Fruit fly (Drosophila melanogaster): ENCODE data around the gene CG42369.

Gene CG42369

dm6 chr2L:6369286-6369685, 27.8 kb downstream of the CG42369 start:
- no peak for TF ChIP-seq CG17801 (GFP tag; optimal IDR thresholded peaks at IDR 0.05; ENCODE audit: partially characterized antibody)

DNA sequence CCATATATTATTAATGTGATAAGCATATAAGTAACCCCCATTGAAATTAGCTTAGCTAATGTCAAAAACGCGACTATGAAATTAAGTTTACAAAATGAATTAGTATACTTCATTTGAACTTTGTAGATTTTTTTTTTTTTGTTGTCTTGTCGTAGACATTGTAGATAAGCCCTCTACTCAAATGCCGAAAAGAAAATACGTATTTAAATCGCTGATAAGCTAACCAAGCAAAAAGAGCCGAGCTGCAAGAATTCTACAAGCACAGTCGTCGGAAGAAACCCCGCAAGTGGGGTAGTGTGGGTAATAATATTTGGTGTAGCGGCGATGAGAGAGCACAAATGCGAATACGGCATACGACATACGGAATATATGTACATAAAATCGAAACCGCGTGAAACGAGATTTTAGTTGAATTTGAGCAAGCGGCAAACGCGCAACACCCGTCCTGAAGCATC, 29.5 kb downstream of the CG42369 start, which contains the start of gene Nepl4:
Nepl4 (plus strand) TSS at position 405 of the 455 bp plus-strand sequence.
- TF ChIP-seq CG17801 (GFP tag; optimal IDR thresholded peaks at IDR 0.05; ENCODE audit: partially characterized antibody), result no peak

dm6 chr2L:6366924-6367323, 30.1 kb downstream of the CG42369 start:
- no peak for TF ChIP-seq CG17801 (GFP tag; optimal IDR thresholded peaks at IDR 0.05; ENCODE audit: partially characterized antibody)

dm6 chr2L:6360059-6360458, 37.0 kb downstream of the CG42369 start:
- TF ChIP-seq CG17801 (GFP tag; optimal IDR thresholded peaks at IDR 0.05; ENCODE audit: partially characterized antibody), result no peak

DNA sequence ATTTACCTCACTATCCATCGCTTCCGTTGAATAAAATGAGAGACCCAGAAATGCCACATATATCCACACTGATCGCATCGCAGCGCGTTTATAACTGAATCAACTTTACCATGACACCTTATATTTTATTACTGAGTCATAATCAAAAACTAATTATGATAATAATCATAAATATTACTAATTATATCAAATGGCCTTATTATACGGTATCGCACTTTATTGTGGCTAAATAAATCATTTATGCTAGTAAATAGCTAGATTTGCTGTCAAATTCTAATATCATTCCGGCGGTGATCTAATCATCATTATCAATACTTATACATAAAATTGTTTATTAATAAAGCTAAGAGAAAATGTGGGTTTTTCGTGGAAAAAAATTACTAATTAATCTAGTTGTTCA, 38.8 kb downstream of the CG42369 start, which contains the start of gene CG9500:
CG9500 (minus strand) TSS at position 101 of the 400 bp plus-strand sequence.
- no peak for TF ChIP-seq CG17801 (GFP tag; optimal IDR thresholded peaks at IDR 0.05; ENCODE audit: partially characterized antibody)

DNA sequence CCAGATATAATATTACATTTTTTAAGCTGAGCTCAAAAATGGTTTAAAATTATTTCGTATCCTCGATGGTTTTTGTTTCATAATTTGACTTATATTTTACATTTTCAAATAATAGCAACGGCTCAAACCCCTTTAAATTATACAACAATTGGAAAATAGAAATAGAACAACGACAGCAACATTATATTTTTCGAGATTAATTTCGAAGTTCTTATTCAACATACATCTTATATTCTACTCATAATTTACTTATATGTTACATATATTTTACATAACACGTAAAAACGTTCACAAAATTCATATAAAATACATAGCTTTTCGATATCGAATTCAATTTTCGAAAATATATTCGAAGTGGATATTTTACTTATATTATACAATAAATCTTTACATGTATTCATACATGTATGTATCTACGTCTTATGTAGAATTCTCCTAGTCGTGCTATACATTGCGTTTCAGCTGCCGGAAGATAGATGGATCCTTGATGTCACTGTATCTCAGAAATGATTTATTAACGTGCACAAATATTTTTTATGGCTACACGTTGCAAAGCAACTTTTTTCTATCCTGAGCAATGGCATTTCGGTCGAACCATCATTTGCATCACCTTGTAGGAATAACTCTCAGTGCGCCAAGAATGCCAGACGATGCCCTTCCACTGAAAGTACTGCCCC, 40.2 kb downstream of the CG42369 start:
- TF ChIP-seq CG17801 (GFP tag; optimal IDR thresholded peaks at IDR 0.05; ENCODE audit: partially characterized antibody), result no peak

dm6 chr2L:6356134-6356533, 40.9 kb downstream of the CG42369 start:
- TF ChIP-seq CG17801 (GFP tag; optimal IDR thresholded peaks at IDR 0.05; ENCODE audit: partially characterized antibody), result no peak

DNA sequence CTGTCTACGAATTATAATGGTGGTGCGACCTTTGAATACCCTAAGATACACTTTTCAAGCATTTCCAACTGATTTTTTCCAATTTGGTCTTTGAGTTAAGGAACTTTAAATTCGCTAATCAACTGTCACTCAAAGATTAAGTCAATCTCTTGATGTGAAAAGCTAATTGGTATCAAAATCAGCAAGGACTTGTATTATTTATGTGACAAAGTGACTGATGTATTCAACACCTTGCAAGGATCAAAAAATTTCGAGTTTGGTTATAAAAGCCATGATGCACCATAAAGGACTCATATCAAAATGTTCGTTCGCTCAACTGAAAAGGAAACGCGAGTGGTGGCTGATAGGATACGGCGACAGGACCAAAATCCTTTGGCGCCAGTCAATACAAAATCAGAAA, 42.4 kb downstream of the CG42369 start, which contains the start of gene ppk14:
ppk14 (plus strand) TSS at position 301 of the 400 bp plus-strand sequence.
- TF ChIP-seq CG17801 (GFP tag; optimal IDR thresholded peaks at IDR 0.05; ENCODE audit: partially characterized antibody), result no peak

DNA sequence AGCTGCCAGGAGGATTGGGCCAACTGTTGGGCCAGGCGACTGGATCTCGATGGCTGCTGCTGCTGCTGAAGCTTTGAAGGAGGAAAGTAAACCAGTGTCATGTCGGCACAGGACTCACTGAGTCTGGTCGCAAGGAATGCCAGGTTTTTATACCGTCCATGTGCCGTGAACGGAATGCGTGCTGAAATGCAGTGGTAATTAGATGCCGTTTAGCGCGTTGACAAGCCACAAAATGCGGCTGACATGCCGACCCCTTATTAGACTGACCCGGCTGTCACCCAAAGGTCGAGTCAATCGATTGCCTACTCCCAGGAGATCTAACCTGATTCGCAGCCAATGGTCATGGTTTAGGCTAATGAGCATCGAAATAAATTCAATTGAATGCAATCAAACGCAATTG, 42.8 kb downstream of the CG42369 start, which contains the start of gene ppk7:
ppk7 (minus strand) TSS at position 101 of the 400 bp plus-strand sequence.
- TF ChIP-seq CG17801 (GFP tag; optimal IDR thresholded peaks at IDR 0.05; ENCODE audit: partially characterized antibody), result no peak

DNA sequence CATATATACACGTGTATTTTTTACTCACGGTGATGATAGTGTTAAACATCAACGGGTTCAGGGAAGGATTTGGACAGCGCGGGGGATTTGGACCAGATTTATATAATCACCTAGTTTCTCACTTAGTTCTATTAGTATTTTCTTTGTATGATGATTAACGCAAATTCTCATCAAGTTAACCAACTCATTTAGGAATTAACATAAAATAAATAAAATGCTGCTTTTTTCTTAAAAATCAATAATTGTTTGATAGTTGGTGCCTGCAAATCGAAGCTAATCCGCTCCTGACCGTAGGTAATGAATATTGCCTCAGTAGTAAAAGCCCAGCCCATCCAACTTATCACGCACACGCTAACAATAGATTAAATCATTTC, 45.3 kb downstream of the CG42369 start:
- TF ChIP-seq CG17801 (GFP tag; optimal IDR thresholded peaks at IDR 0.05; ENCODE audit: partially characterized antibody), result peak; percentile 67

DNA sequence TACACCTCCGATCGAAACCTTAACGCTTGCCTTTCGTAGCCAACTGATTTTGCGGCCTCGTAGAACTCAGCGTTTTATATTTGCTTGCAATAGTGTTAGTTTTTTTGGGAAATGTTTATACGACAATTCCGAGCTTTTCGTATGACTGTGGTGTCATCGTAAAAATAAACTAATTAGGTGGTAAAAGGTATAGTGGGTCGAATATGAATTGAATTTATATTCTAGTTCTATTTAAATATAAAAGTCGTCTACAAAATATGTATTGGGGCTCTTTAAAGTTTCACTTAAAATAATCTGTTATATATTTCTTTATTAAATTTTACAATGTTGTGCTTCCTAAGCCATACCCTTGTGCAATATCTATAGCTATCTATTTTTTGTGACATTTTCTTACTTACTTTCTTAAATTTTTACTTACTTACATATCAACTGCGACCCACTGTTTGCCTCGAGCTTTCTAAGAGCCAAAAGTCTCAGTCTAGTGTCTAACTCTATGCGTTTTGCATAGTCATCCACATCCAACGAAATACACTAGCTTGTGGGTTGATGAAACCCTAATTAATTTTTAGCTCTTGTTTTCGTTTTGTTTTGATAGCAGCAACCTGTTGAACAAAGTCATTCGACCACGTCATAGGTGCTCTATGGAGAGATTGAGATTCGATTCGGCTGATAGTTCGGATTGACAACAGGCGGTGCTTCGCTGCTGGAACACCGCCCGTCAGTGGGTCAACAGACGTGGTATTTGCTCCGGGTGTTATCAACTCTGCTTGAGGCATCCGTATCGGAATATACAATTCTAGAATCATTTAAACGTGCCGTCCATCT, 45.9 kb downstream of the CG42369 start, which contains the start of gene CG9498:
CG9498 (minus strand) TSS at position 51 of the 825 bp plus-strand sequence.
- peak; percentile 9 for TF ChIP-seq CG17801 (GFP tag; optimal IDR thresholded peaks at IDR 0.05; ENCODE audit: partially characterized antibody)

dm6 chr2L:6348327-6348726, 48.7 kb downstream of the CG42369 start, which contains the start of gene CG9497:
Gene CG9497, minus strand, starts transcription at chr2L:6348427.
- TF ChIP-seq CG17801 (GFP tag; optimal IDR thresholded peaks at IDR 0.05; ENCODE audit: partially characterized antibody), result no peak
